Worm (Caenorhabditis elegans) whole organism, young adult: ENCODE data around the gene aakg-2.
"Not testable (repeated sequence)": the region's sequence is repeated elsewhere in the genome, so short reads cannot be mapped to it uniquely, and the experiment has no call there.

ENCODE experiments used
- efl-1 ChIP-seq: fragments of 150-350 bp; optimal IDR thresholded peaks from 2 replicates; lab custom pipeline; 2014; ENCODE audit warnings: missing biosample characterization, missing genetic modification reagents, missing genetic modification characterization
- gei-17 ChIP-seq: fragments of 200-800 bp; sonication (Bioruptor generic); optimal IDR thresholded peaks from 2 replicates; lab custom pipeline; 2018; ENCODE audit warnings: mild to moderate bottlenecking, missing genetic modification characterization, missing compliant biosample characterization
- nfya-1 ChIP-seq: sonication (generic microtip); optimal IDR thresholded peaks from 2 replicates; lab custom pipeline; 2017; ENCODE audit warnings: antibody characterized with exemption, missing compliant biosample characterization, missing genetic modification characterization, borderline replicate concordance; ENCODE audit not compliant: insufficient read depth
- sea-2 ChIP-seq: fragments of 200-800 bp; sonication (Bioruptor generic); IDR thresholded peaks from 2 replicates; pipeline ENCODE4 v1.3.6; 2022; ENCODE audit warnings: missing genetic modification characterization, missing compliant biosample characterization
- tlf-1 ChIP-seq: fragments of 200-800 bp; sonication (Bioruptor generic); optimal IDR thresholded peaks from 2 replicates; lab custom pipeline; 2018; ENCODE audit warnings: mild to moderate bottlenecking, missing genetic modification characterization, missing compliant biosample characterization

DNA sequence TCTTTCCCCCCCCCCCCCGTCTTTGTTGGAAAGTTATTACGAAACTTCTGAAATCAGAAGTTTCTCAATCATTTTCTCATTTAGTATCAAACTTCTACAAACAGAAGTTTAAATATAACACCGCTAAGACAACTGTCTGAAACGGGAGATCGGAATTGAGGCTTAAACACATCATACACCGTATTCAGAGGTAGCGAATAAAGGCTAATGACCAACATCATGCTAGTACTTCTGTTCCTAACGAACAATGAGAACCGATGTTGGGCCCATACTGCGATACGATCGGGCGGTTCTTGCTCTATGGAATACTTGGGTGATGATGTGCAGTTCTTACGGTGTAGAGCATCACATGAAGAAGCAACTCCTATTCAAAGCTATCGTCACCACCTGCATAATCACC lies 14.6 kb upstream of the aakg-2 start, which contains the start of gene Y13C8A.1:
- TF ChIP-seq efl-1 (GFP tag; lab: Kevin White, UChicago); tlf-1 (GFP tag; lab: Kevin White, UChicago); sea-2 (GFP tag; lab: Robert Waterston, UW); gei-17 (GFP tag; lab: Kevin White, UChicago); nfya-1: not testable (repeated sequence)
